Worm (Caenorhabditis elegans) whole organism, L1 larva: ENCODE data around the gene cyp-35A3.
A peak's percentile ranks its signal among the peaks of the same experiment; 100 is the strongest.

ENCODE experiments used
- C04F5.9 ChIP-seq: sonication (generic microtip); optimal IDR thresholded peaks from 2 replicates; lab custom pipeline; 2016; ENCODE audit warnings: missing genetic modification characterization, missing compliant biosample characterization
- C34B4.2 ChIP-seq: sonication (generic microtip); optimal IDR thresholded peaks from 2 replicates; lab custom pipeline; 2017; ENCODE audit warnings: mild to moderate bottlenecking, missing genetic modification characterization, missing compliant biosample characterization
- F16B12.6 ChIP-seq: fragments of 150-350 bp; optimal IDR thresholded peaks from 2 replicates; lab custom pipeline; 2014; ENCODE audit warnings: missing biosample characterization, missing genetic modification characterization
- ama-1 ChIP-seq: fragments of 150-350 bp; optimal IDR thresholded peaks from 2 replicates; lab custom pipeline; 2014
- ceh-63 ChIP-seq: fragments of 200-800 bp; sonication (Bioruptor generic); optimal IDR thresholded peaks from 2 replicates; lab custom pipeline; 2018; ENCODE audit warnings: mild to moderate bottlenecking, missing genetic modification characterization, missing compliant biosample characterization
- ceh-8 ChIP-seq: fragments of 200-800 bp; sonication (Bioruptor generic); optimal IDR thresholded peaks from 2 replicates; lab custom pipeline; 2018; ENCODE audit warnings: mild to moderate bottlenecking, missing genetic modification characterization, moderate library complexity, missing compliant biosample characterization
- ceh-88 ChIP-seq: fragments of 200-800 bp; sonication (Bioruptor generic); IDR thresholded peaks from 2 replicates; pipeline ENCODE4 v1.3.6; 2022; ENCODE audit warnings: missing genetic modification characterization, missing compliant biosample characterization
- ces-1 ChIP-seq: fragments of 150-350 bp; optimal IDR thresholded peaks from 2 replicates; lab custom pipeline; 2014; ENCODE audit warnings: missing biosample characterization, missing genetic modification reagents, missing genetic modification characterization
- dpl-1 ChIP-seq, 3 experiments: fragments of 150-350 bp in 2 of 3; sonication (generic microtip) in 1 of 3; optimal IDR thresholded peaks; 2 replicates each; lab custom pipeline; 2014 to 2017; ENCODE audit warnings: missing biosample characterization in 3 of 3, missing genetic modification characterization in 3 of 3, missing genetic modification reagents in 3 of 3
- efl-1 ChIP-seq, 4 experiments: fragments of 150-350 bp; optimal IDR thresholded peaks in 3 of 4; peaks in 1 of 4; 1 replicate in 1 of 4; 2 replicates in 3 of 4; lab custom pipeline; 2014; ENCODE audit warnings: missing biosample characterization in 2 of 4, missing genetic modification characterization in 2 of 4, missing genetic modification reagents in 2 of 4
- efl-3 ChIP-seq: fragments of 200-800 bp; sonication (Bioruptor generic); optimal IDR thresholded peaks from 2 replicates; lab custom pipeline; 2018; ENCODE audit warnings: mild to moderate bottlenecking, missing genetic modification characterization, missing compliant biosample characterization
- egl-27 ChIP-seq, 2 experiments: fragments of 150-350 bp in 1 of 2; sonication (generic microtip); optimal IDR thresholded peaks; 3 replicates each; lab custom pipeline; 2017 to 2018; ENCODE audit warnings: missing biosample characterization in 2 of 2, missing genetic modification characterization in 2 of 2, missing genetic modification reagents in 2 of 2
- ets-5 ChIP-seq: fragments of 200-800 bp; sonication (Bioruptor generic); IDR thresholded peaks from 2 replicates; pipeline ENCODE4 v1.3.6; 2022; ENCODE audit warnings: missing genetic modification characterization, missing compliant biosample characterization
- fos-1 ChIP-seq: fragments of 150-350 bp; optimal IDR thresholded peaks from 2 replicates; lab custom pipeline; 2014; ENCODE audit warnings: missing biosample characterization, missing genetic modification characterization
- hlh-4 ChIP-seq: sonication (generic microtip); optimal IDR thresholded peaks from 2 replicates; lab custom pipeline; 2016; ENCODE audit warnings: mild to moderate bottlenecking, missing genetic modification characterization, missing compliant biosample characterization
- isw-1 ChIP-seq: fragments of 200-800 bp; sonication (Bioruptor generic); IDR thresholded peaks from 2 replicates; pipeline ENCODE4 v1.3.6; 2022; ENCODE audit warnings: missing genetic modification characterization, missing compliant biosample characterization
- jun-1 ChIP-seq: fragments of 150-350 bp; optimal IDR thresholded peaks from 2 replicates; lab custom pipeline; 2014; ENCODE audit warnings: missing biosample characterization, missing genetic modification reagents, missing genetic modification characterization
- lin-13 ChIP-seq: fragments of 150-350 bp; optimal IDR thresholded peaks from 2 replicates; lab custom pipeline; 2014; ENCODE audit warnings: missing biosample characterization, missing genetic modification reagents, missing genetic modification characterization
- lin-14 ChIP-seq: fragments of 200-800 bp; sonication (Bioruptor generic); optimal IDR thresholded peaks from 2 replicates; lab custom pipeline; 2018; ENCODE audit warnings: mild to moderate bottlenecking, missing genetic modification characterization, moderate library complexity, missing compliant biosample characterization
- lsy-2 ChIP-seq, 2 experiments: fragments of 150-350 bp; optimal IDR thresholded peaks; 2 replicates each; lab custom pipeline; 2014; ENCODE audit warnings: missing biosample characterization in 2 of 2, missing genetic modification characterization in 2 of 2
- mab-9 ChIP-seq: fragments of 200-800 bp; sonication (Bioruptor generic); IDR thresholded peaks from 2 replicates; pipeline ENCODE4 v1.3.6; 2022; ENCODE audit warnings: missing genetic modification reagents, missing genetic modification characterization, missing compliant biosample characterization
- mdl-1 ChIP-seq, 2 experiments: fragments of 150-350 bp; optimal IDR thresholded peaks; 2 replicates each; lab custom pipeline; 2014 to 2017; ENCODE audit warnings: missing biosample characterization in 2 of 2, missing genetic modification characterization in 2 of 2, inconsistent platforms in 1 of 2
- nhr-11 ChIP-seq: fragments of 150-350 bp; optimal IDR thresholded peaks from 2 replicates; lab custom pipeline; 2014; ENCODE audit warnings: missing biosample characterization, missing genetic modification characterization
- nhr-20 ChIP-seq: sonication (generic microtip); optimal IDR thresholded peaks from 2 replicates; lab custom pipeline; 2016; ENCODE audit warnings: mild to moderate bottlenecking, missing genetic modification characterization, missing compliant biosample characterization
- nhr-237 ChIP-seq: fragments of 150-350 bp; optimal IDR thresholded peaks from 2 replicates; lab custom pipeline; 2014; ENCODE audit warnings: missing biosample characterization, missing genetic modification characterization
- nhr-71 ChIP-seq: sonication (generic microtip); optimal IDR thresholded peaks from 2 replicates; lab custom pipeline; 2016; ENCODE audit warnings: mild to moderate bottlenecking, missing genetic modification characterization, moderate library complexity, missing compliant biosample characterization
- nhr-85 ChIP-seq: sonication (generic microtip); peaks from one replicate; lab custom pipeline; 2016; ENCODE audit warnings: missing genetic modification characterization, inconsistent platforms, missing compliant biosample characterization
- pag-3 ChIP-seq: sonication (generic microtip); optimal IDR thresholded peaks from 2 replicates; lab custom pipeline; 2017; ENCODE audit warnings: missing genetic modification characterization, mild to moderate bottlenecking, missing compliant biosample characterization, antibody characterized with exemption, borderline replicate concordance; ENCODE audit not compliant: insufficient read depth
- skn-1 ChIP-seq: fragments of 150-350 bp; optimal IDR thresholded peaks from 2 replicates; lab custom pipeline; 2014; ENCODE audit warnings: missing biosample characterization, missing genetic modification characterization
- sptf-1 ChIP-seq: fragments of 150-350 bp; optimal IDR thresholded peaks from 2 replicates; lab custom pipeline; 2014; ENCODE audit warnings: missing biosample characterization, missing genetic modification characterization
- tbx-2 ChIP-seq: sonication (generic microtip); optimal IDR thresholded peaks from 2 replicates; lab custom pipeline; 2016; ENCODE audit warnings: missing genetic modification characterization, missing compliant biosample characterization
- unc-130 ChIP-seq: fragments of 150-350 bp; optimal IDR thresholded peaks from 2 replicates; lab custom pipeline; 2017; ENCODE audit warnings: missing biosample characterization, missing genetic modification characterization, inconsistent platforms
- unc-62 ChIP-seq: fragments of 150-350 bp; optimal IDR thresholded peaks from 2 replicates; lab custom pipeline; 2014; ENCODE audit warnings: missing biosample characterization, missing genetic modification reagents, missing genetic modification characterization
- ztf-11 ChIP-seq, 2 experiments: sonication (generic microtip); optimal IDR thresholded peaks; 2 replicates each; lab custom pipeline; 2016 to 2017; ENCODE audit warnings: missing genetic modification characterization in 2 of 2, missing biosample characterization in 1 of 2, missing compliant biosample characterization in 1 of 2
- ztf-4 ChIP-seq: fragments of 150-350 bp; optimal IDR thresholded peaks from 2 replicates; lab custom pipeline; 2014; ENCODE audit warnings: missing biosample characterization, missing genetic modification characterization

Gene cyp-35A3

ce11 chrV:3979819-3980218 lies 42.6 kb upstream of the cyp-35A3 start, which contains the start of gene nlp-31 (continued):
- TF ChIP-seq lin-14 (GFP tag; lab: Kevin White, UChicago) (peak; percentile 73), ceh-63 (GFP tag; lab: Kevin White, UChicago) (no peak), mdl-1 (tag; optimal IDR thresholded peaks at IDR 0.05; lab: Kevin White, UChicago) (peak in 1 of 2 experiments; percentile 41), lin-13 (no peak), nhr-237 (tag; lab: Kevin White, UChicago) (peak; percentile 12), C04F5.9 (tag; lab: Kevin White, UChicago) (no peak), lsy-2 (tag; optimal IDR thresholded peaks at IDR 0.05; lab: Kevin White, UChicago) (peak in 1 of 2 experiments; percentile 21), efl-1 (optimal IDR thresholded peaks at IDR 0.05; lab: Kevin White, UChicago) (no peak), efl-1 (GFP tag; optimal IDR thresholded peaks at IDR 0.05 in 1 of 2; lab: Kevin White, UChicago) (no peak), jun-1 (tag; lab: Kevin White, UChicago) (peak; percentile 23), unc-62 (no peak), unc-130 (tag; lab: Kevin White, UChicago) (no peak), isw-1 (no peak), ztf-11 (tag; optimal IDR thresholded peaks at IDR 0.05; lab: Kevin White, UChicago) (no peak), pag-3 (tag; lab: Kevin White, UChicago) (no peak), C34B4.2 (tag; lab: Kevin White, UChicago) (no peak), ets-5 (GFP tag; lab: Robert Waterston, UW) (no peak), skn-1 (tag; lab: Kevin White, UChicago) (no peak)

ce11 chrV:3980228-3980933 lies 42.0 kb upstream of the cyp-35A3 start:
- TF ChIP-seq nhr-237 (tag; lab: Kevin White, UChicago) = no peak
- no peak for TF ChIP-seq pag-3 (tag; lab: Kevin White, UChicago)
- no peak for TF ChIP-seq sptf-1 (tag; lab: Kevin White, UChicago)
- no peak for TF ChIP-seq nhr-11
- no peak for TF ChIP-seq ces-1 (GFP tag; lab: Kevin White, UChicago)
- no peak for TF ChIP-seq efl-3 (GFP tag; lab: Kevin White, UChicago)
- TF ChIP-seq mdl-1 (tag; optimal IDR thresholded peaks at IDR 0.05; lab: Kevin White, UChicago) = no peak
- TF ChIP-seq fos-1 (tag; lab: Kevin White, UChicago) = no peak
- no peak for TF ChIP-seq nhr-71 (tag; lab: Kevin White, UChicago)
- TF ChIP-seq ama-1 (lab: Kevin White, UChicago) = no peak
- TF ChIP-seq dpl-1 (GFP tag; optimal IDR thresholded peaks at IDR 0.05; lab: Kevin White, UChicago) = no peak
- TF ChIP-seq ztf-4 (tag; lab: Kevin White, UChicago) = no peak
- no peak for TF ChIP-seq ceh-88
- no peak for TF ChIP-seq nhr-20 (tag; lab: Kevin White, UChicago)

ce11 chrV:3981680-3982079 lies 40.7 kb upstream of the cyp-35A3 start, which contains the start of gene nlp-30:
nlp-30 (plus strand) TSS chrV:3981980.
- TF ChIP-seq ceh-88 (no peak), mab-9 (GFP tag; lab: Robert Waterston, UW) (no peak), ceh-8 (GFP tag; lab: Kevin White, UChicago) (no peak), mdl-1 (tag; optimal IDR thresholded peaks at IDR 0.05; lab: Kevin White, UChicago) (no peak), hlh-4 (tag; lab: Kevin White, UChicago) (no peak), F16B12.6 (tag; lab: Kevin White, UChicago) (no peak), unc-62 (no peak), nhr-20 (tag; lab: Kevin White, UChicago) (no peak), egl-27 (tag; optimal IDR thresholded peaks at IDR 0.05; lab: Kevin White, UChicago) (no peak), nhr-85 (no peak), tbx-2 (tag; lab: Kevin White, UChicago) (no peak)
